Worm (Caenorhabditis elegans) whole organism, L2 larva: ENCODE measurements around the gene ptp-3.

Experiments
- R02D3.7 ChIP-seq: fragments of 150-350 bp; optimal IDR thresholded peaks from 2 replicates; lab custom pipeline; 2014; ENCODE audit warnings: missing biosample characterization, missing genetic modification characterization
- Y55F3AM.14 ChIP-seq: fragments of 200-800 bp; sonication (Bioruptor generic); optimal IDR thresholded peaks from 2 replicates; lab custom pipeline; 2018; ENCODE audit warnings: mild to moderate bottlenecking, missing genetic modification characterization, missing compliant biosample characterization
- blmp-1 ChIP-seq: sonication (generic microtip); optimal IDR thresholded peaks from 2 replicates; lab custom pipeline; 2017; ENCODE audit warnings: missing genetic modification characterization, mild to moderate bottlenecking, missing compliant biosample characterization, antibody characterized with exemption, moderate library complexity; ENCODE audit not compliant: insufficient read depth
- egl-27 ChIP-seq: sonication (generic microtip); optimal IDR thresholded peaks from 3 replicates; lab custom pipeline; 2017; ENCODE audit warnings: missing biosample characterization, missing genetic modification reagents, missing genetic modification characterization
- lin-13 ChIP-seq: fragments of 150-350 bp; optimal IDR thresholded peaks from 2 replicates; lab custom pipeline; 2014; ENCODE audit warnings: missing biosample characterization, missing genetic modification reagents, missing genetic modification characterization
- mbf-1 ChIP-seq: sonication (generic microtip); optimal IDR thresholded peaks from 2 replicates; lab custom pipeline; 2017; ENCODE audit warnings: missing biosample characterization, missing genetic modification characterization
- nhr-10 ChIP-seq: sonication (generic microtip); optimal IDR thresholded peaks from 2 replicates; lab custom pipeline; 2017; ENCODE audit warnings: missing biosample characterization, missing genetic modification characterization
- nhr-12 ChIP-seq: fragments of 150-350 bp; optimal IDR thresholded peaks from 2 replicates; lab custom pipeline; 2014; ENCODE audit warnings: missing biosample characterization, missing genetic modification characterization
- skn-1 ChIP-seq: sonication (generic microtip); optimal IDR thresholded peaks from 2 replicates; lab custom pipeline; 2017; ENCODE audit warnings: missing biosample characterization, missing genetic modification characterization

- TF ChIP-seq mbf-1 (tag; lab: Kevin White, UChicago) (no peak), R02D3.7 (tag; lab: Kevin White, UChicago) (no peak), egl-27 (tag; lab: Kevin White, UChicago) (no peak), lin-13 (GFP tag; lab: Kevin White, UChicago) (no peak), nhr-12 (tag; lab: Kevin White, UChicago) (no peak), blmp-1 (no peak), skn-1 (tag; lab: Kevin White, UChicago) (no peak), nhr-10 (tag; lab: Kevin White, UChicago) (no peak), Y55F3AM.14 (no peak)
Measured at ce11 chrII:11027777-11028176, 52.4 kb downstream of the ptp-3 start.
